Worm (Caenorhabditis elegans): ENCODE results near the gene F55C9.3.

F55C9.3 gene

ce11 chrV:19297510-19297909 is 9.5 kb upstream of the F55C9.3 start, which contains the start of gene fbxb-60:
Gene fbxb-60, plus strand, starts transcription at chrV:19297810.
- TF ChIP-seq ceh-43 (GFP tag; optimal IDR thresholded peaks at IDR 0.05) = no peak
- TF ChIP-seq elt-1 (tag; optimal IDR thresholded peaks at IDR 0.05; ENCODE audit: borderline replicate concordance, insufficient read depth) = no peak
- TF ChIP-seq blmp-1 (tag; optimal IDR thresholded peaks at IDR 0.05) = no peak
- no peak for TF ChIP-seq nhr-237 (tag; optimal IDR thresholded peaks at IDR 0.05)
- TF ChIP-seq drap-1 (GFP tag; optimal IDR thresholded peaks at IDR 0.05) = no peak
- TF ChIP-seq elt-3 (tag; optimal IDR thresholded peaks at IDR 0.05) = no peak
- TF ChIP-seq pha-4 (tag; optimal IDR thresholded peaks at IDR 0.05) = no peak
- TF ChIP-seq nhr-28 (tag; optimal IDR thresholded peaks at IDR 0.05) = no peak
- TF ChIP-seq nhr-12 (tag; optimal IDR thresholded peaks at IDR 0.05) = no peak
- no peak for TF ChIP-seq lin-13 (tag; optimal IDR thresholded peaks at IDR 0.05)
- no peak for TF ChIP-seq zip-8 (tag; optimal IDR thresholded peaks at IDR 0.05)
- no peak for TF ChIP-seq bed-3 (GFP tag; optimal IDR thresholded peaks at IDR 0.05)
- TF ChIP-seq lsy-2 (tag; optimal IDR thresholded peaks at IDR 0.05) = no peak
- no peak for TF ChIP-seq ceh-39 (tag; optimal IDR thresholded peaks at IDR 0.05)
- TF ChIP-seq nhr-76 (tag; optimal IDR thresholded peaks at IDR 0.05) = no peak
- TF ChIP-seq ceh-83 (GFP tag; optimal IDR thresholded peaks at IDR 0.05) = no peak
- no peak for TF ChIP-seq sptf-1 (tag; optimal IDR thresholded peaks at IDR 0.05)

- no peak for TF ChIP-seq sptf-1 (tag; optimal IDR thresholded peaks at IDR 0.05)
- TF ChIP-seq lin-13 (tag; optimal IDR thresholded peaks at IDR 0.05) = no peak
- no peak for TF ChIP-seq zip-8 (tag; optimal IDR thresholded peaks at IDR 0.05)
- no peak for TF ChIP-seq snpc-4 (tag; optimal IDR thresholded peaks at IDR 0.05)
- no peak for TF ChIP-seq mep-1 (tag; optimal IDR thresholded peaks at IDR 0.05)
- no peak for TF ChIP-seq tbx-8 (GFP tag; optimal IDR thresholded peaks at IDR 0.05)
- TF ChIP-seq sem-2 (GFP tag; optimal IDR thresholded peaks at IDR 0.05) = no peak
- no peak for TF ChIP-seq ces-1 (GFP tag; optimal IDR thresholded peaks at IDR 0.05)
- no peak for TF ChIP-seq drap-1 (GFP tag; optimal IDR thresholded peaks at IDR 0.05)
- no peak for TF ChIP-seq ham-2 (GFP tag; optimal IDR thresholded peaks at IDR 0.05)
- TF ChIP-seq unc-39 (tag; optimal IDR thresholded peaks at IDR 0.05) = no peak
- no peak for TF ChIP-seq hlh-1 (tag; optimal IDR thresholded peaks at IDR 0.05)
- TF ChIP-seq lin-32 (GFP tag; optimal IDR thresholded peaks at IDR 0.05) = no peak
- no peak for TF ChIP-seq ceh-39 (tag; optimal IDR thresholded peaks at IDR 0.05)
- TF ChIP-seq ztf-11 (tag; optimal IDR thresholded peaks at IDR 0.05) = no peak
- no peak for TF ChIP-seq nhr-28 (tag; optimal IDR thresholded peaks at IDR 0.05)
- TF ChIP-seq blmp-1 (tag; optimal IDR thresholded peaks at IDR 0.05) = no peak
- no peak for TF ChIP-seq flh-1 (GFP tag; optimal IDR thresholded peaks at IDR 0.05)
- TF ChIP-seq nhr-237 (tag; optimal IDR thresholded peaks at IDR 0.05) = no peak
- no peak for TF ChIP-seq bed-3 (GFP tag; optimal IDR thresholded peaks at IDR 0.05)
Measured at ce11 chrV:19296723-19297122, 8.8 kb upstream of the F55C9.3 start, which contains the start of gene F55C9.6. Gene F55C9.6, minus strand, starts transcription at chrV:19296823.

- TF ChIP-seq ceh-43 (GFP tag; optimal IDR thresholded peaks at IDR 0.05) (no peak), lsy-2 (tag; optimal IDR thresholded peaks at IDR 0.05) (no peak), bed-3 (GFP tag; optimal IDR thresholded peaks at IDR 0.05) (no peak), nhr-76 (tag; optimal IDR thresholded peaks at IDR 0.05) (no peak), unc-62 (GFP tag; optimal IDR thresholded peaks at IDR 0.05) (no peak), ham-2 (GFP tag; optimal IDR thresholded peaks at IDR 0.05) (no peak), mab-5 (tag; optimal IDR thresholded peaks at IDR 0.05) (no peak), drap-1 (GFP tag; optimal IDR thresholded peaks at IDR 0.05) (no peak), cnd-1 (tag; optimal IDR thresholded peaks at IDR 0.05) (no peak), M03D4.4 (tag; optimal IDR thresholded peaks at IDR 0.05) (no peak), lin-32 (GFP tag; optimal IDR thresholded peaks at IDR 0.05) (no peak), nhr-28 (tag; optimal IDR thresholded peaks at IDR 0.05) (no peak), blmp-1 (tag; optimal IDR thresholded peaks at IDR 0.05) (no peak), nhr-12 (tag; optimal IDR thresholded peaks at IDR 0.05) (no peak), sptf-1 (tag; optimal IDR thresholded peaks at IDR 0.05) (no peak), ces-1 (GFP tag; optimal IDR thresholded peaks at IDR 0.05) (no peak), mep-1 (tag; optimal IDR thresholded peaks at IDR 0.05) (no peak), nhr-2 (tag; optimal IDR thresholded peaks at IDR 0.05) (no peak)
Measured at ce11 chrV:19293025-19293424, 5.1 kb upstream of the F55C9.3 start, which contains the start of gene F55C9.5. Gene F55C9.5, minus strand, starts transcription at chrV:19293125.

- TF ChIP-seq elt-1 (tag; optimal IDR thresholded peaks at IDR 0.05; ENCODE audit: borderline replicate concordance, insufficient read depth) (peak; percentile 91), tbx-8 (GFP tag; optimal IDR thresholded peaks at IDR 0.05) (no peak), nhr-2 (tag; optimal IDR thresholded peaks at IDR 0.05) (peak; percentile 1)
Measured at ce11 chrV:19285921-19286320, 2.1 kb downstream of the F55C9.3 start.

All from whole organism, mixed stage, embryonic.